Fruit fly (Drosophila melanogaster) whole organism: ENCODE measurements around the gene CG14569.

ENCODE experiments used
- Dll ChIP-seq: fragments of >200 bp; optimal IDR thresholded peaks from 2 replicates; lab custom pipeline; 2017
- pan ChIP-seq: fragments of >200 bp; optimal IDR thresholded peaks from 2 replicates; lab custom pipeline; 2017

DNA sequence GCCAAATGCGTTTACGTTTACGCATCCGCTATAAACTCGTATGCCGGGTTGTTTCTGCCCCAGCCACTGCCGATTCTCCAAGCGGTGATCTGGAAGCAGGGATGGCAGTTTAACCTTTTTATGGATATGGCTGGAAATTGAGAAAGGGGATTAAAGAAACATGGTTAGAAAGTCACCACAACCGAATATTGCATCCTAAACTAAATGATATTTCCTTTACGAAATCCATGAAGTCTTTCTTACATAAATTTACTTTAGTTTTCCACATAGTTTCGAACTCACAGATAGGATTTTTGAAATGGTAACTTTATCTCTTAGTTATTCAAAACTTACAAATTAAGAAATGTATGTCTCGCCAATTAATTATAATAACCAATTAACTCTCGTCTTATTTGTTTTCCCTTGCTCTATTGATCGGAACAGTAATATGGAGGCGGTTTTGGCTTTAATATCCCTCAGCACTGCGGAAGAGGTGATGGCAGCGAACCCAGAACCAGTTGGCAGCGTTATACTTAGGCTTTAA, 42.7 kb downstream of the CG14569 start:
- TF ChIP-seq pan (lab: Kevin White, UChicago) (no peak), Dll (lab: Kevin White, UChicago) (no peak)
